Worm (Caenorhabditis elegans): ENCODE data around the gene cat-2.
A peak's percentile ranks its signal among the peaks of the same experiment; 100 is the strongest.

The cat-2 gene

ce11 chrII:237721-238120, 19.9 kb upstream of the cat-2 start, which contains the start of gene laat-1:
Gene laat-1, minus strand, starts transcription at chrII:237821.
- no peak for TF ChIP-seq lin-13 (GFP tag; optimal IDR thresholded peaks at IDR 0.05)
- no peak for TF ChIP-seq nhr-19 (GFP tag; conservative IDR thresholded peaks at IDR 0.05)
- TF ChIP-seq F16B12.6 (tag; optimal IDR thresholded peaks at IDR 0.05) = no peak
- TF ChIP-seq skn-1 (tag; optimal IDR thresholded peaks at IDR 0.05) = no peak
- TF ChIP-seq mef-2 (tag; optimal IDR thresholded peaks at IDR 0.05) = no peak
- TF ChIP-seq ceh-90 (tag; optimal IDR thresholded peaks at IDR 0.05) = no peak
- no peak for TF ChIP-seq irx-1 (tag; optimal IDR thresholded peaks at IDR 0.05)
- TF ChIP-seq tbx-2 (tag; optimal IDR thresholded peaks at IDR 0.05) = no peak
- no peak for TF ChIP-seq pag-3 (tag; optimal IDR thresholded peaks at IDR 0.05; ENCODE audit: borderline replicate concordance, insufficient read depth)
- no peak for TF ChIP-seq jun-1 (tag; optimal IDR thresholded peaks at IDR 0.05)
- TF ChIP-seq C34B4.2 (tag; optimal IDR thresholded peaks at IDR 0.05) = no peak

- TF ChIP-seq pqm-1 (tag; optimal IDR thresholded peaks at IDR 0.05) (peak; percentile 99), F16B12.6 (tag; optimal IDR thresholded peaks at IDR 0.05) (no peak), lin-35 (GFP tag; optimal IDR thresholded peaks at IDR 0.05) (peak in 1 of 2 experiments; percentile 27), tlp-1 (tag; optimal IDR thresholded peaks at IDR 0.05) (no peak), ceh-82 (tag; optimal IDR thresholded peaks at IDR 0.05) (no peak), elt-2 (tag; optimal IDR thresholded peaks at IDR 0.05) (peak; percentile 71), unc-30 (tag; optimal IDR thresholded peaks at IDR 0.05) (no peak), nhr-90 (tag; optimal IDR thresholded peaks at IDR 0.05; ENCODE audit: poor library complexity) (no peak), lin-13 (GFP tag; optimal IDR thresholded peaks at IDR 0.05) (no peak), efl-1 (optimal IDR thresholded peaks at IDR 0.05) (peak in 1 of 2 experiments; percentile 7), efl-1 (GFP tag; optimal IDR thresholded peaks at IDR 0.05 in 1 of 2) (peak in 1 of 2 experiments; percentile 88)
Observed at ce11 chrII:240043-240442, 17.6 kb upstream of the cat-2 start.

- TF ChIP-seq nhr-90 (tag; optimal IDR thresholded peaks at IDR 0.05; ENCODE audit: poor library complexity) (no peak), swsn-7 (tag; optimal IDR thresholded peaks at IDR 0.05) (no peak), aha-1 (tag; optimal IDR thresholded peaks at IDR 0.05) (no peak), alr-1 (tag; optimal IDR thresholded peaks at IDR 0.05; ENCODE audit: borderline replicate concordance) (no peak), Y116A8C.19 (tag; optimal IDR thresholded peaks at IDR 0.05; ENCODE audit: borderline replicate concordance) (no peak), vab-15 (tag; optimal IDR thresholded peaks at IDR 0.05) (no peak), fkh-4 (tag; optimal IDR thresholded peaks at IDR 0.05; ENCODE audit: borderline replicate concordance) (no peak)
Observed at ce11 chrII:247736-248135, 9.9 kb upstream of the cat-2 start.

- TF ChIP-seq C04F5.9 (tag; optimal IDR thresholded peaks at IDR 0.05) (peak; percentile 88), elt-3 (tag; optimal IDR thresholded peaks at IDR 0.05) (peak in 5 of 6 experiments; percentile 39 to 94 (median 62)), efl-1 (optimal IDR thresholded peaks at IDR 0.05) (peak; percentile 95 to 97), efl-1 (GFP tag; optimal IDR thresholded peaks at IDR 0.05 in 1 of 2) (peak; percentile 88 to 99), nhr-76 (tag; optimal IDR thresholded peaks at IDR 0.05) (peak; percentile 58), snpc-4 (tag; optimal IDR thresholded peaks at IDR 0.05) (peak; percentile 92), unc-86 (tag; optimal IDR thresholded peaks at IDR 0.05) (peak; percentile 97), vab-15 (tag; optimal IDR thresholded peaks at IDR 0.05) (peak; percentile 93), nhr-84 (tag; optimal IDR thresholded peaks at IDR 0.05) (no peak), efl-3 (GFP tag; optimal IDR thresholded peaks at IDR 0.05) (peak; percentile 79), hpl-2 (GFP tag; optimal IDR thresholded peaks at IDR 0.05) (peak; percentile 93), ama-1 (optimal IDR thresholded peaks at IDR 0.05) (no peak), lsy-2 (tag; optimal IDR thresholded peaks at IDR 0.05) (peak; percentile 95 to 96), ceh-82 (tag; optimal IDR thresholded peaks at IDR 0.05) (peak; percentile 95 to 98 (median 96)), nhr-20 (tag; optimal IDR thresholded peaks at IDR 0.05) (peak; percentile 97), fos-1 (tag; optimal IDR thresholded peaks at IDR 0.05) (peak; percentile 92), nhr-28 (tag; optimal IDR thresholded peaks at IDR 0.05) (no peak), fkh-4 (tag; optimal IDR thresholded peaks at IDR 0.05; ENCODE audit: borderline replicate concordance) (peak; percentile 84), pax-3 (tag; optimal IDR thresholded peaks at IDR 0.05) (peak; percentile 91), unc-98 (GFP tag; IDR thresholded peaks at IDR 0.05) (peak; percentile 65; the same call in 1 of the 2 replicates), ceh-90 (tag; optimal IDR thresholded peaks at IDR 0.05) (peak; percentile 74), fkh-10 (GFP tag; optimal IDR thresholded peaks at IDR 0.05) (peak; percentile 95), ces-1 (GFP tag; optimal IDR thresholded peaks at IDR 0.05) (peak; percentile 93), unc-62 (GFP tag; optimal IDR thresholded peaks at IDR 0.05) (no peak), mab-9 (GFP tag; IDR thresholded peaks at IDR 0.05) (peak; percentile 90), ceh-8 (GFP tag; optimal IDR thresholded peaks at IDR 0.05) (peak; percentile 94), snu-23 (GFP tag; optimal IDR thresholded peaks at IDR 0.05) (peak; percentile 99), zip-4 (GFP tag; optimal IDR thresholded peaks at IDR 0.05) (peak; percentile 87)
Observed at ce11 chrII:255124-255523, 2.5 kb upstream of the cat-2 start.

All from whole organism, L1 larva.